Fruit fly (Drosophila melanogaster): ENCODE data around the gene CG14785.

Gene CG14785

dm6 chrX:1410312-1410711, 46.5 kb downstream of the CG14785 start:
- TF ChIP-seq CG1620 (GFP tag; optimal IDR thresholded peaks at IDR 0.05) (no peak), CG7101 (tag; optimal IDR thresholded peaks at IDR 0.05) (no peak), CG14711 (tag; optimal IDR thresholded peaks at IDR 0.05) (no peak), cnc (optimal IDR thresholded peaks at IDR 0.05) (no peak), Hr96 (GFP tag; optimal IDR thresholded peaks at IDR 0.05) (no peak), Crg-1 (GFP tag; optimal IDR thresholded peaks at IDR 0.05) (no peak), pad (GFP tag; optimal IDR thresholded peaks at IDR 0.05) (no peak), cic (GFP tag; optimal IDR thresholded peaks at IDR 0.05) (no peak), Mnt (GFP tag; optimal IDR thresholded peaks at IDR 0.05) (no peak), CG7045 (GFP tag; optimal IDR thresholded peaks at IDR 0.05) (no peak)

dm6 chrX:1408964-1409363, 47.9 kb downstream of the CG14785 start, which contains the start of gene futsch:
Gene futsch (plus strand): TSS chrX:1409069.
- no peak for TF ChIP-seq tj (GFP tag; optimal IDR thresholded peaks at IDR 0.05)
- no peak for TF ChIP-seq toe (GFP tag; optimal IDR thresholded peaks at IDR 0.05)
- no peak for TF ChIP-seq Crg-1 (GFP tag; optimal IDR thresholded peaks at IDR 0.05)
- TF ChIP-seq cnc (optimal IDR thresholded peaks at IDR 0.05), result no peak
- TF ChIP-seq CG11617 (GFP tag; optimal IDR thresholded peaks at IDR 0.05), result no peak
- no peak for TF ChIP-seq Mnt (GFP tag; optimal IDR thresholded peaks at IDR 0.05)

- TF ChIP-seq CG33017 (tag; optimal IDR thresholded peaks at IDR 0.05), result no peak
- TF ChIP-seq Crg-1 (GFP tag; optimal IDR thresholded peaks at IDR 0.05), result no peak
- no peak for TF ChIP-seq Mnt (GFP tag; optimal IDR thresholded peaks at IDR 0.05)
- no peak for TF ChIP-seq cic (GFP tag; optimal IDR thresholded peaks at IDR 0.05)
- no peak for TF ChIP-seq ovo (GFP tag; optimal IDR thresholded peaks at IDR 0.05)
Measured at dm6 chrX:1407683-1408082, 49.2 kb downstream of the CG14785 start.

DNA sequence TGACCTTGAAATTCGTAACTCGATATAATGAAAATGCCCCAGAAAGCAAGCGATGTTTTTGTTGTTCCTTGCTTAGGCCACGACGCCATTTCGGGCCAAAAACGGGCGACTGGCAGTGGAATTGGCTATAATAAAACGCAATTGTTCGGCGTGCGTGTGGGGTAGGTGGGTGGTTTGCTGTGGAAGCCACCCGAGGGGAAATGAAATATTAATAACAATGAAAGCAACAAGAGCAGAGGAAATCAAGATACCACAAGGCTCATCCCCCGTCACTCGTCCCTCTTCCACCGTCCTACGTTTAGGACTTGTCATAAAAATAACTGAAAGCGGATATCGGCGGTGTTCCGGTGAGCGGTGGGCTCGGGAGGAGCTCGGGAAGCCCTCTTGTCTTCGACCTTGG, 51.1 kb downstream of the CG14785 start:
- no peak for TF ChIP-seq Mnt (GFP tag; optimal IDR thresholded peaks at IDR 0.05)
- no peak for TF ChIP-seq CG33017 (tag; optimal IDR thresholded peaks at IDR 0.05)
- no peak for TF ChIP-seq cic (GFP tag; optimal IDR thresholded peaks at IDR 0.05)
- no peak for TF ChIP-seq cnc (optimal IDR thresholded peaks at IDR 0.05)
- TF ChIP-seq CG7101 (tag; optimal IDR thresholded peaks at IDR 0.05), result no peak
- TF ChIP-seq Hr96 (GFP tag; optimal IDR thresholded peaks at IDR 0.05), result no peak
- no peak for TF ChIP-seq bab1 (GFP tag; optimal IDR thresholded peaks at IDR 0.05)
- TF ChIP-seq toe (GFP tag; optimal IDR thresholded peaks at IDR 0.05), result no peak
- no peak for TF ChIP-seq CG12768 (GFP tag; optimal IDR thresholded peaks at IDR 0.05)
- no peak for TF ChIP-seq Clk (GFP tag; optimal IDR thresholded peaks at IDR 0.05)
- TF ChIP-seq tj (GFP tag; optimal IDR thresholded peaks at IDR 0.05), result no peak
- TF ChIP-seq CG1620 (GFP tag; optimal IDR thresholded peaks at IDR 0.05), result no peak
- no peak for TF ChIP-seq CG14711 (tag; optimal IDR thresholded peaks at IDR 0.05)
- TF ChIP-seq kay (GFP tag; ENCODE audit: borderline replicate concordance), result no peak
- TF ChIP-seq CG7045 (GFP tag; optimal IDR thresholded peaks at IDR 0.05), result no peak
- TF ChIP-seq CG5204 (GFP tag; optimal IDR thresholded peaks at IDR 0.05), result no peak
- no peak for TF ChIP-seq pad (GFP tag; optimal IDR thresholded peaks at IDR 0.05)
- no peak for TF ChIP-seq Crg-1 (GFP tag; optimal IDR thresholded peaks at IDR 0.05)
- no peak for TF ChIP-seq CG11617 (GFP tag; optimal IDR thresholded peaks at IDR 0.05)
- no peak for TF ChIP-seq ovo (GFP tag; optimal IDR thresholded peaks at IDR 0.05)

Data from whole organism, adult.